Fruit fly (Drosophila melanogaster) whole organism, embryonic: Measurements from ENCODE around the gene Gdi.

ENCODE experiments used
- CG12391 ChIP-seq: fragments of 200-800 bp; sonication (Bioruptor generic); optimal IDR thresholded peaks from 3 replicates; lab custom pipeline; 2018; ENCODE audit warnings: missing biosample characterization, mild to moderate bottlenecking, missing genetic modification characterization, moderate library complexity
- CG30431 ChIP-seq: fragments of 200-800 bp; sonication (Bioruptor generic); optimal IDR thresholded peaks from 2 replicates; lab custom pipeline; 2017; ENCODE audit warnings: missing biosample characterization, missing genetic modification characterization
- Fer3 ChIP-seq: fragments of 200-800 bp; sonication (Bioruptor generic); optimal IDR thresholded peaks from 2 replicates; lab custom pipeline; 2018; ENCODE audit warnings: missing biosample characterization, mild to moderate bottlenecking, missing genetic modification characterization, moderate library complexity
- cas ChIP-seq: fragments of 200-800 bp; sonication (Bioruptor generic); IDR thresholded peaks from 2 replicates; pipeline ENCODE4 v1.3.6; 2022; ENCODE audit warnings: missing biosample characterization, missing genetic modification characterization
- dysf ChIP-seq: fragments of 200-800 bp; sonication (Bioruptor generic); IDR thresholded peaks from 3 replicates; pipeline ENCODE4 v1.3.6; 2022; ENCODE audit warnings: missing biosample characterization, missing genetic modification characterization
- psq ChIP-seq: fragments of 200-800 bp; sonication (Bioruptor generic); optimal IDR thresholded peaks from 2 replicates; lab custom pipeline; 2017; ENCODE audit warnings: missing biosample characterization, missing genetic modification characterization
- tna ChIP-seq: fragments of 200-800 bp; sonication (Bioruptor generic); IDR thresholded peaks from 2 replicates; pipeline ENCODE4 v1.3.6; 2022; ENCODE audit warnings: missing biosample characterization, missing genetic modification characterization; ENCODE audit not compliant: partially characterized antibody
- zen ChIP-seq: fragments of 200-800 bp; sonication (Bioruptor generic); optimal IDR thresholded peaks from 3 replicates; lab custom pipeline; 2018; ENCODE audit warnings: missing biosample characterization, mild to moderate bottlenecking, missing genetic modification characterization, moderate library complexity

dm6 chr2L:9455157-9455556 lies 39.5 kb downstream of the Gdi start:
- TF ChIP-seq CG30431 (GFP tag; lab: Kevin White, UChicago) (no peak), cas (GFP tag; lab: Robert Waterston, UW) (no peak), dysf (no peak), Fer3 (tag; lab: Kevin White, UChicago) (no peak), tna (GFP tag; lab: Robert Waterston, UW) (no peak), zen (tag; lab: Kevin White, UChicago) (no peak), CG12391 (tag; lab: Kevin White, UChicago) (no peak), psq (GFP tag; lab: Kevin White, UChicago) (no peak)
